Fruit fly (Drosophila melanogaster) Kc167 (cell line): ENCODE results near the gene Rbp.

Experiments
- Myc ChIP-seq: fragments of >200 bp; optimal IDR thresholded peaks from 2 replicates; lab custom pipeline; 2017; ENCODE audit warnings: missing external identifiers
- Sin3A ChIP-seq: fragments of >200 bp; optimal IDR thresholded peaks from 2 replicates; lab custom pipeline; 2018; ENCODE audit warnings: missing external identifiers
- h ChIP-seq: fragments of >200 bp; optimal IDR thresholded peaks from 3 replicates; lab custom pipeline; 2018; ENCODE audit warnings: missing external identifiers
- insv ChIP-seq: fragments of >200 bp; optimal IDR thresholded peaks from 3 replicates; lab custom pipeline; 2018; ENCODE audit warnings: missing external identifiers
- psq ChIP-seq: fragments of >200 bp; optimal IDR thresholded peaks from 2 replicates; lab custom pipeline; 2017; ENCODE audit warnings: missing external identifiers
- ttk ChIP-seq: sonication (Bioruptor generic); optimal IDR thresholded peaks from 2 replicates; lab custom pipeline; 2017; ENCODE audit warnings: missing external identifiers

The Rbp gene

dm6 chr3R:15414936-15415601 is 40.6 kb downstream of the Rbp start:
- TF ChIP-seq insv (lab: Kevin White, UChicago), result no peak
- TF ChIP-seq Myc, result no peak
- no peak for TF ChIP-seq h (lab: Kevin White, UChicago)
- no peak for TF ChIP-seq psq (lab: Kevin White, UChicago)
- TF ChIP-seq Sin3A (lab: Kevin White, UChicago), result no peak
- no peak for TF ChIP-seq ttk (lab: Kevin White, UChicago)

dm6 chr3R:15417761-15418754 is 43.6 kb downstream of the Rbp start:
- TF ChIP-seq ttk (lab: Kevin White, UChicago) (no peak), Myc (no peak)

- no peak for TF ChIP-seq Myc
- TF ChIP-seq psq (lab: Kevin White, UChicago), result no peak
- no peak for TF ChIP-seq h (lab: Kevin White, UChicago)
- no peak for TF ChIP-seq insv (lab: Kevin White, UChicago)
- TF ChIP-seq ttk (lab: Kevin White, UChicago), result no peak
- no peak for TF ChIP-seq Sin3A (lab: Kevin White, UChicago)
These were observed 44.5 kb downstream of the Rbp start for dm6 chr3R:15418824-15419530.

DNA sequence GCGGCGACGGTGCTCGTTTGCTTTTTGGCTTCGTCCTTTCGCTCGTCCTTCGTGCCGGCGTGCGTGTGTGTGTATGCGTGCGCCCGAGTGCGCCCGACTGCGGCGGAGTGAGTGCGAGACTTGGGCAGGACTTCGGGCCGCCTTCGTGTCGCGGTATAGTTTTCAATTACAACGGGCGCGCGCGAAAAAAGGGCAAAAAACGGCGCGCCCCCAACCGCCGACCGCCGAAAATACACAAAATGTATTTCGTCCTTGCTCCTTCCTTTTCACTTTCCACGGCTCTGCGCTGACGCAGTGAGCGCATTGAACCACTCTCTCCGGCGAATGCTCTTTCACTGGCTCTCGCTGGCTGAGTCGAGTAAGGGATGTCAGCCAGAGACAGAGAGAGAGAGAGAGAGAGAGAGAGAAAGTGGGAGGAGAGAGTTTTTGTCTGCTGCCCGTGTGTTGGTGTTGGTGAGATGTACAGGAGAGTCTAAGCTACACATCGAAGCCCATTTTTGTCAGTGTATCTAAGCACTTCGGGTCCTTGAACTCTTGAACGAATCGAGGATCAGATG is 46.0 kb downstream of the Rbp start:
- TF ChIP-seq Sin3A (lab: Kevin White, UChicago) (no peak), h (lab: Kevin White, UChicago) (no peak), ttk (lab: Kevin White, UChicago) (no peak), psq (lab: Kevin White, UChicago) (no peak), insv (lab: Kevin White, UChicago) (no peak), Myc (no peak)

DNA sequence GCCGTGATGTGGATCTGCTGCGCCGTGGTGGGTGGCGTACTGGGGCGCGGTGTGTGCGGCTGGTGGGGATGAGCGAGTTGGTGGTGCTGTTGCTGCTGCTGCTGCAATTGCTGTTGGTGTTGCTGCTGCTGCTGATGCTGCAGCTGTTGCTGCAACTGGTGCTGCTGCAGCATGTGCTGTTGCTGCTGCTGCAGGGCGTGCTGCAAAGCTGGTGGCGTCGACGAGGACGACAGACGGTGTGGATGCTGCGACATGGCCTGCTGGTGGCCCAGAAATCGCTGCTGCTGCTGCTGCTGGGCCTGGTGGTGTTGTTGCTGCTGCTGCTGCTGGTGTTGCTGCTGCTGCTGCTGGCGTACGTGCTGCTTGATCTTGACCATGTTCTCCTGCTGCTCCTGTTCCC is 49.8 kb downstream of the Rbp start:
- no peak for TF ChIP-seq insv (lab: Kevin White, UChicago)
- TF ChIP-seq h (lab: Kevin White, UChicago), result no peak
- TF ChIP-seq ttk (lab: Kevin White, UChicago), result no peak

dm6 chr3R:15425638-15426487 is 51.4 kb downstream of the Rbp start:
- TF ChIP-seq Myc (no peak), Sin3A (lab: Kevin White, UChicago) (no peak), ttk (lab: Kevin White, UChicago) (no peak), psq (lab: Kevin White, UChicago) (no peak), insv (lab: Kevin White, UChicago) (no peak), h (lab: Kevin White, UChicago) (no peak)

- TF ChIP-seq insv (lab: Kevin White, UChicago), result no peak
- TF ChIP-seq Sin3A (lab: Kevin White, UChicago), result no peak
- TF ChIP-seq h (lab: Kevin White, UChicago), result no peak
- no peak for TF ChIP-seq ttk (lab: Kevin White, UChicago)
- no peak for TF ChIP-seq Myc
These were observed 52.9 kb downstream of the Rbp start for dm6 chr3R:15427199-15427817.

DNA sequence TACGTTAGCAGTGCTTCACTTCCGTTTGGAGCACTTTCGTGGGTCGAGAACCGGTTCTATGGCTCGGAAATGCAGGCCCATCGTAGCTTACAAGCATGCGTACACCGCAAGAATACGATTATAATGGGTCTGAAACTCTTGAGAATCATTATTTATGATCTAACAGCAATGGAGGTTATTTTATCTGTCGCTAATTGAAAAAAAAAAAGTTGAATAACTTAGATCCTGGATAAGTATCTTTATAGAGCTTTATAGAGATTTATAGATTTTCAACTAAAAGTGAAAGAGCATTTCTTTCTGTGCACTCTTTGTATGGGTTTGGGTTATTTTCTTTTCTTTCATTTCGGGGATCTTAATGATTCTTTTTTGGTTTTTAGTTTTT is 53.4 kb downstream of the Rbp start:
- no peak for TF ChIP-seq ttk (lab: Kevin White, UChicago)
- no peak for TF ChIP-seq h (lab: Kevin White, UChicago)
- TF ChIP-seq psq (lab: Kevin White, UChicago), result no peak
- TF ChIP-seq Myc, result no peak
- TF ChIP-seq insv (lab: Kevin White, UChicago), result no peak
- no peak for TF ChIP-seq Sin3A (lab: Kevin White, UChicago)

dm6 chr3R:15430349-15430748 is 55.9 kb downstream of the Rbp start:
- TF ChIP-seq h (lab: Kevin White, UChicago) (no peak), psq (lab: Kevin White, UChicago) (no peak)

dm6 chr3R:15431142-15431541 is 56.7 kb downstream of the Rbp start:
- no peak for TF ChIP-seq psq (lab: Kevin White, UChicago)
- TF ChIP-seq ttk (lab: Kevin White, UChicago), result no peak
- no peak for TF ChIP-seq Sin3A (lab: Kevin White, UChicago)
- no peak for TF ChIP-seq h (lab: Kevin White, UChicago)
- TF ChIP-seq insv (lab: Kevin White, UChicago), result no peak
